Worm (Caenorhabditis elegans) whole organism, L3 larva: ENCODE measurements around the gene spp-13.

Source experiments
- ZK546.5 ChIP-seq: sonication (generic microtip); optimal IDR thresholded peaks from 2 replicates; lab custom pipeline; 2017; ENCODE audit warnings: missing biosample characterization, missing genetic modification characterization
- aly-2 ChIP-seq: fragments of 150-350 bp; optimal IDR thresholded peaks from 2 replicates; lab custom pipeline; 2014; ENCODE audit warnings: missing biosample characterization, missing genetic modification characterization
- elt-2 ChIP-seq: sonication (generic microtip); optimal IDR thresholded peaks from 2 replicates; lab custom pipeline; 2016; ENCODE audit warnings: missing genetic modification reagents, mild to moderate bottlenecking, missing genetic modification characterization, missing compliant biosample characterization
- nhr-11 ChIP-seq: fragments of 150-350 bp; optimal IDR thresholded peaks from 2 replicates; lab custom pipeline; 2014; ENCODE audit warnings: missing biosample characterization, missing genetic modification characterization
- nhr-237 ChIP-seq: fragments of 150-350 bp; optimal IDR thresholded peaks from 2 replicates; lab custom pipeline; 2014; ENCODE audit warnings: missing biosample characterization, missing genetic modification characterization
- pha-4 ChIP-seq: fragments of 150-350 bp; optimal IDR thresholded peaks from 2 replicates; lab custom pipeline; 2014; ENCODE audit warnings: missing biosample characterization, missing genetic modification reagents, missing genetic modification characterization
- unc-62 ChIP-seq: fragments of 150-350 bp; sonication (generic microtip); optimal IDR thresholded peaks from 4 replicates; lab custom pipeline; 2014; ENCODE audit warnings: missing biosample characterization, missing genetic modification reagents, missing genetic modification characterization

- TF ChIP-seq elt-2 (tag; lab: Kevin White, UChicago) (no peak), nhr-237 (tag; lab: Kevin White, UChicago) (no peak), unc-62 (no peak), pha-4 (tag; lab: Kevin White, UChicago) (no peak), ZK546.5 (tag; lab: Kevin White, UChicago) (no peak), nhr-11 (tag; lab: Kevin White, UChicago) (no peak), aly-2 (no peak)
Observed at ce11 chrX:8460958-8461357, 42.6 kb upstream of the spp-13 start.
